Worm (Caenorhabditis elegans) whole organism, mixed stage, embryonic: ENCODE data around the gene exc-12.
A peak's percentile ranks its signal among the peaks of the same experiment; 100 is the strongest.

Source experiments
- bed-3 ChIP-seq: fragments of 200-800 bp; sonication (Bioruptor generic); optimal IDR thresholded peaks from 3 replicates; lab custom pipeline; 2018; ENCODE audit warnings: mild to moderate bottlenecking, missing genetic modification characterization, moderate library complexity, missing compliant biosample characterization
- blmp-1 ChIP-seq: fragments of 150-350 bp; optimal IDR thresholded peaks from 2 replicates; lab custom pipeline; 2014; ENCODE audit warnings: missing biosample characterization, missing genetic modification characterization
- ceh-39 ChIP-seq: fragments of 150-350 bp; optimal IDR thresholded peaks from 2 replicates; lab custom pipeline; 2014; ENCODE audit warnings: missing biosample characterization, missing genetic modification characterization
- ceh-43 ChIP-seq: fragments of 200-800 bp; sonication (Bioruptor generic); optimal IDR thresholded peaks from 2 replicates; lab custom pipeline; 2018; ENCODE audit warnings: mild to moderate bottlenecking, missing genetic modification characterization, moderate library complexity, missing compliant biosample characterization
- ceh-83 ChIP-seq: fragments of 200-800 bp; sonication (Bioruptor generic); optimal IDR thresholded peaks from 2 replicates; lab custom pipeline; 2018; ENCODE audit warnings: mild to moderate bottlenecking, missing genetic modification characterization, missing compliant biosample characterization
- ces-1 ChIP-seq: fragments of 150-350 bp; optimal IDR thresholded peaks from 2 replicates; lab custom pipeline; 2014; ENCODE audit warnings: missing biosample characterization, missing genetic modification reagents, missing genetic modification characterization
- cnd-1 ChIP-seq: fragments of 200-800 bp; sonication (Bioruptor generic); optimal IDR thresholded peaks from 2 replicates; lab custom pipeline; 2018; ENCODE audit warnings: mild to moderate bottlenecking, missing genetic modification characterization, missing compliant biosample characterization
- drap-1 ChIP-seq: fragments of 200-800 bp; sonication (Bioruptor generic); optimal IDR thresholded peaks from 3 replicates; lab custom pipeline; 2018; ENCODE audit warnings: mild to moderate bottlenecking, missing genetic modification characterization, missing compliant biosample characterization
- flh-1 ChIP-seq: fragments of 200-800 bp; sonication (Bioruptor generic); optimal IDR thresholded peaks from 2 replicates; lab custom pipeline; 2018; ENCODE audit warnings: mild to moderate bottlenecking, missing genetic modification characterization, moderate library complexity, missing compliant biosample characterization
- ham-2 ChIP-seq: fragments of 200-800 bp; sonication (Bioruptor generic); optimal IDR thresholded peaks from 2 replicates; lab custom pipeline; 2018; ENCODE audit warnings: mild to moderate bottlenecking, missing genetic modification characterization, missing compliant biosample characterization
- lin-13 ChIP-seq: fragments of 150-350 bp; optimal IDR thresholded peaks from 2 replicates; lab custom pipeline; 2014; ENCODE audit warnings: missing biosample characterization, missing genetic modification characterization
- lin-32 ChIP-seq: fragments of 200-800 bp; sonication (Bioruptor generic); optimal IDR thresholded peaks from 2 replicates; lab custom pipeline; 2018; ENCODE audit warnings: mild to moderate bottlenecking, missing genetic modification characterization, missing compliant biosample characterization
- lsy-2 ChIP-seq: fragments of 150-350 bp; optimal IDR thresholded peaks from 2 replicates; lab custom pipeline; 2014; ENCODE audit warnings: missing biosample characterization, missing genetic modification characterization
- mab-5 ChIP-seq: fragments of 150-350 bp; optimal IDR thresholded peaks from 2 replicates; lab custom pipeline; 2014; ENCODE audit warnings: missing biosample characterization, missing genetic modification characterization
- mep-1 ChIP-seq: fragments of 150-350 bp; optimal IDR thresholded peaks from 2 replicates; lab custom pipeline; 2017; ENCODE audit warnings: missing biosample characterization, missing genetic modification reagents, missing genetic modification characterization, inconsistent platforms
- mls-2 ChIP-seq: sonication (generic microtip); optimal IDR thresholded peaks from 2 replicates; lab custom pipeline; 2016; ENCODE audit warnings: mild to moderate bottlenecking, missing genetic modification characterization, moderate library complexity, missing compliant biosample characterization
- nhr-12 ChIP-seq: fragments of 150-350 bp; optimal IDR thresholded peaks from 2 replicates; lab custom pipeline; 2014; ENCODE audit warnings: missing biosample characterization, missing genetic modification characterization
- nhr-2 ChIP-seq: fragments of 150-350 bp; optimal IDR thresholded peaks from 2 replicates; lab custom pipeline; 2014; ENCODE audit warnings: missing biosample characterization, missing genetic modification characterization
- nhr-28 ChIP-seq: fragments of 150-350 bp; optimal IDR thresholded peaks from 2 replicates; lab custom pipeline; 2014; ENCODE audit warnings: missing biosample characterization, missing genetic modification characterization
- nhr-76 ChIP-seq: sonication (generic microtip); optimal IDR thresholded peaks from 2 replicates; lab custom pipeline; 2017; ENCODE audit warnings: missing biosample characterization, missing genetic modification characterization
- pha-4 ChIP-seq: fragments of 150-350 bp; optimal IDR thresholded peaks from 2 replicates; lab custom pipeline; 2018; ENCODE audit warnings: missing biosample characterization, missing genetic modification reagents, missing genetic modification characterization
- sem-2 ChIP-seq: fragments of 200-800 bp; sonication (Bioruptor generic); optimal IDR thresholded peaks from 2 replicates; lab custom pipeline; 2018; ENCODE audit warnings: mild to moderate bottlenecking, missing genetic modification characterization, missing compliant biosample characterization
- snpc-4 ChIP-seq: fragments of 150-350 bp; optimal IDR thresholded peaks from 2 replicates; lab custom pipeline; 2014; ENCODE audit warnings: missing biosample characterization, missing genetic modification characterization
- sptf-1 ChIP-seq: sonication (generic microtip); optimal IDR thresholded peaks from 2 replicates; lab custom pipeline; 2017; ENCODE audit warnings: mild to moderate bottlenecking, missing genetic modification characterization, moderate library complexity, missing compliant biosample characterization
- tbx-8 ChIP-seq: fragments of 200-800 bp; sonication (Bioruptor generic); optimal IDR thresholded peaks from 2 replicates; lab custom pipeline; 2018; ENCODE audit warnings: mild to moderate bottlenecking, missing genetic modification characterization, moderate library complexity, missing compliant biosample characterization
- unc-39 ChIP-seq: fragments of 150-350 bp; optimal IDR thresholded peaks from 2 replicates; lab custom pipeline; 2014; ENCODE audit warnings: missing biosample characterization, missing genetic modification characterization
- unc-62 ChIP-seq: fragments of 150-350 bp; optimal IDR thresholded peaks from 2 replicates; lab custom pipeline; 2014; ENCODE audit warnings: missing biosample characterization, missing genetic modification reagents, missing genetic modification characterization
- zip-8 ChIP-seq: fragments of 150-350 bp; optimal IDR thresholded peaks from 2 replicates; lab custom pipeline; 2014; ENCODE audit warnings: missing biosample characterization, missing genetic modification characterization
- ztf-11 ChIP-seq: fragments of 150-350 bp; optimal IDR thresholded peaks from 2 replicates; lab custom pipeline; 2014; ENCODE audit warnings: missing biosample characterization, missing genetic modification characterization

Gene exc-12

ce11 chrIII:13606865-13607264 is 36.6 kb upstream of the exc-12 start:
- no peak for TF ChIP-seq tbx-8 (GFP tag; lab: Kevin White, UChicago)
- TF ChIP-seq blmp-1 (tag; lab: Kevin White, UChicago): no peak
- TF ChIP-seq nhr-76 (tag; lab: Kevin White, UChicago): no peak
- no peak for TF ChIP-seq mep-1 (tag; lab: Kevin White, UChicago)
- no peak for TF ChIP-seq flh-1 (GFP tag; lab: Kevin White, UChicago)
- no peak for TF ChIP-seq sptf-1
- TF ChIP-seq lin-13 (tag; lab: Kevin White, UChicago): no peak
- no peak for TF ChIP-seq unc-62 (GFP tag; lab: Kevin White, UChicago)
- TF ChIP-seq mls-2: no peak
- TF ChIP-seq zip-8 (tag; lab: Kevin White, UChicago): no peak
- no peak for TF ChIP-seq drap-1 (GFP tag; lab: Kevin White, UChicago)
- TF ChIP-seq nhr-12 (tag; lab: Kevin White, UChicago): no peak
- no peak for TF ChIP-seq nhr-2 (tag; lab: Kevin White, UChicago)
- no peak for TF ChIP-seq ceh-39 (tag; lab: Kevin White, UChicago)

ce11 chrIII:13606016-13606530 is 35.8 kb upstream of the exc-12 start, which contains the start of gene act-5:
Gene act-5, minus strand, starts transcription at chrIII:13606066.
- no peak for TF ChIP-seq bed-3

DNA sequence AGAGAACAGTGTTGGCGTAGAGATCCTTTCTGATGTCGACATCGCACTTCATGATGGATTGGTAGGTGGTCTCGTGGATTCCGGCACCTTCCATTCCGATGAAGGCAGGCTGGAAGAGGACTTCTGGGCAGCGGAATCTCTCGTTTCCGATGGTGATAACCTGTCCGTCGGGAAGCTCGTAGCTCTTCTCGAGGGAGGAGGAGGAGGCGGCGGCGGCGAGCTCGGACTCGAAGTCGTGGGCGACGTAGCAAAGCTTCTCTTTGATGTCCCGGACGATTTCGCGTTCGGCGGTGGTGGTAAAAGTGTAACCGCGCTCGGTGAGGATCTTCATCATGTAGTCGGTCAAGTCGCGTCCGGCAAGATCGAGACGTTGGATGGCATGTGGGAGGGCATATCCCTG is 34.6 kb upstream of the exc-12 start:
- TF ChIP-seq zip-8 (tag; lab: Kevin White, UChicago) (no peak), mep-1 (tag; lab: Kevin White, UChicago) (no peak), ceh-39 (tag; lab: Kevin White, UChicago) (no peak), ces-1 (GFP tag; lab: Kevin White, UChicago) (no peak), pha-4 (tag; lab: Kevin White, UChicago) (no peak), ham-2 (GFP tag; lab: Kevin White, UChicago) (no peak), ceh-83 (no peak), nhr-12 (tag; lab: Kevin White, UChicago) (no peak), unc-62 (GFP tag; lab: Kevin White, UChicago) (no peak), drap-1 (GFP tag; lab: Kevin White, UChicago) (no peak), nhr-28 (tag; lab: Kevin White, UChicago) (no peak), ceh-43 (GFP tag; lab: Kevin White, UChicago) (no peak), mab-5 (tag; lab: Kevin White, UChicago) (no peak), flh-1 (GFP tag; lab: Kevin White, UChicago) (no peak), sptf-1 (no peak), mls-2 (no peak), blmp-1 (tag; lab: Kevin White, UChicago) (no peak)

ce11 chrIII:13600254-13600653 is 30.0 kb upstream of the exc-12 start:
- TF ChIP-seq nhr-2 (tag; lab: Kevin White, UChicago) (no peak), mab-5 (tag; lab: Kevin White, UChicago) (no peak), lin-13 (tag; lab: Kevin White, UChicago) (no peak), lsy-2 (tag; lab: Kevin White, UChicago) (no peak), unc-39 (tag; lab: Kevin White, UChicago) (no peak), ztf-11 (no peak), ham-2 (GFP tag; lab: Kevin White, UChicago) (no peak), bed-3 (no peak), sem-2 (no peak), mep-1 (tag; lab: Kevin White, UChicago) (no peak), blmp-1 (tag; lab: Kevin White, UChicago) (no peak)

DNA sequence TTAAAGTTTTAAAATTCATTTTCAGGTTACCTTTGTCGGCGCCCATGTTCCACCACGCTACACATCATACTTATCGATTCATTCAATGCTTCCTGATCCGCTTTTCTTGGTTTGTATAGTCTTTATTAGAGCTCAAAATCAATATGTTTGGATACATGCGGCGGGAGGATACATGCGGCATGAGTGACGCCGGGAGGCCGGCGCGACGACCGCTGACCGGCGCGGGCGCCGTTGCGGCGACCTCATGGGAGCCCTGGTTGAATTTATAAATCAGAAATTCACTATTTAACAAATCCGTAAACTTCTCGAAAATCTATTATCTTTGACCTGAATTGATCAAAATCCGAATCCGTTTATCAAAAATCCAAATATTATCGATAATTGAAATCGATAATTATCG is 11.5 kb upstream of the exc-12 start:
- TF ChIP-seq nhr-2 (tag; lab: Kevin White, UChicago): no peak
- no peak for TF ChIP-seq ceh-39 (tag; lab: Kevin White, UChicago)
- no peak for TF ChIP-seq bed-3
- no peak for TF ChIP-seq ceh-43 (GFP tag; lab: Kevin White, UChicago)
- no peak for TF ChIP-seq flh-1 (GFP tag; lab: Kevin White, UChicago)
- peak; percentile 15 for TF ChIP-seq ceh-83
- no peak for TF ChIP-seq cnd-1 (tag; lab: Kevin White, UChicago)

DNA sequence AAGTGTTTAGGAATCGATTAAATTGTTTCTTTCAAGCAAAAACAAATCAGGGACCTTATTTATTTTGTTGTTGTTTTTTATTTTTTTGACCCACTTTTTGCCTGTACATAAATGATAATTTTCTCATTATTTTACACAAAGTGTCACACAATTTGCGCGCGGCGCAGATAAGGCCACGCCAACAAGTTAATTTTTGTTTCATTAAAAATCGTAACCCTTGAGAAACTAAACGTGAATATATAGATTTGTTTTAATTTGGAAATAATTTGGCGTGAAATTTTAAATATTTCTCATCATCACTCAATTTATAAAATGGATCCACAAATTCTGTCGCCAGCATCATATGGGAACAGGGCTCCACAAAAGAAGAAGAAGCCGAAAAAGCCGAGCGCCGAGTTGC is 10.3 kb upstream of the exc-12 start, which contains the start of gene T05D4.5:
T05D4.5 (plus strand) TSS at position 301 of the 400 bp plus-strand sequence.
- TF ChIP-seq lin-13 (tag; lab: Kevin White, UChicago) (no peak), lin-32 (GFP tag; lab: Kevin White, UChicago) (no peak), bed-3 (no peak), ham-2 (GFP tag; lab: Kevin White, UChicago) (no peak), ces-1 (GFP tag; lab: Kevin White, UChicago) (no peak), nhr-28 (tag; lab: Kevin White, UChicago) (no peak), nhr-12 (tag; lab: Kevin White, UChicago) (no peak), unc-39 (tag; lab: Kevin White, UChicago) (no peak), snpc-4 (no peak)
